Fruit fly (Drosophila melanogaster) whole organism, prepupa: ENCODE measurements around the gene CG43618.

Experiments
- Blimp-1 ChIP-seq: fragments of 200-800 bp; sonication (Bioruptor generic); optimal IDR thresholded peaks from 3 replicates; lab custom pipeline; 2017; ENCODE audit warnings: missing biosample characterization, missing genetic modification characterization, mild to moderate bottlenecking, moderate library complexity, missing genetic modification reagents
- CG16779 ChIP-seq: fragments of 200-800 bp; sonication (Bioruptor generic); optimal IDR thresholded peaks from 3 replicates; lab custom pipeline; 2017; ENCODE audit warnings: missing biosample characterization, mild to moderate bottlenecking, missing genetic modification characterization
- CG6276 ChIP-seq: fragments of 200-800 bp; sonication (Bioruptor generic); optimal IDR thresholded peaks from 2 replicates; lab custom pipeline; 2017; ENCODE audit warnings: missing biosample characterization, mild to moderate bottlenecking, missing genetic modification characterization
- Eip93F ChIP-seq: fragments of 200-800 bp; sonication (Bioruptor generic); optimal IDR thresholded peaks from 2 replicates; lab custom pipeline; 2016; ENCODE audit warnings: missing biosample characterization, mild to moderate bottlenecking, missing genetic modification characterization
- Sox102F ChIP-seq: fragments of 200-800 bp; sonication (Bioruptor generic); optimal IDR thresholded peaks from 2 replicates; lab custom pipeline; 2016; ENCODE audit warnings: missing biosample characterization, mild to moderate bottlenecking, missing genetic modification characterization
- achi ChIP-seq: fragments of 200-800 bp; sonication (Bioruptor generic); optimal IDR thresholded peaks from 3 replicates; lab custom pipeline; 2016; ENCODE audit warnings: missing biosample characterization, missing genetic modification characterization
- dac ChIP-seq: fragments of 200-800 bp; sonication (Bioruptor generic); optimal IDR thresholded peaks from 2 replicates; lab custom pipeline; 2017; ENCODE audit warnings: missing biosample characterization, mild to moderate bottlenecking, missing genetic modification characterization
- dsx ChIP-seq: fragments of 200-800 bp; optimal IDR thresholded peaks from 3 replicates; lab custom pipeline; 2019; ENCODE audit warnings: missing biosample characterization, mild to moderate bottlenecking, missing genetic modification characterization, moderate library complexity; ENCODE audit not compliant: poor library complexity, severe bottlenecking
- lz ChIP-seq: fragments of 200-800 bp; sonication (Bioruptor generic); optimal IDR thresholded peaks from 3 replicates; lab custom pipeline; 2016; ENCODE audit warnings: missing biosample characterization, missing genetic modification characterization

DNA sequence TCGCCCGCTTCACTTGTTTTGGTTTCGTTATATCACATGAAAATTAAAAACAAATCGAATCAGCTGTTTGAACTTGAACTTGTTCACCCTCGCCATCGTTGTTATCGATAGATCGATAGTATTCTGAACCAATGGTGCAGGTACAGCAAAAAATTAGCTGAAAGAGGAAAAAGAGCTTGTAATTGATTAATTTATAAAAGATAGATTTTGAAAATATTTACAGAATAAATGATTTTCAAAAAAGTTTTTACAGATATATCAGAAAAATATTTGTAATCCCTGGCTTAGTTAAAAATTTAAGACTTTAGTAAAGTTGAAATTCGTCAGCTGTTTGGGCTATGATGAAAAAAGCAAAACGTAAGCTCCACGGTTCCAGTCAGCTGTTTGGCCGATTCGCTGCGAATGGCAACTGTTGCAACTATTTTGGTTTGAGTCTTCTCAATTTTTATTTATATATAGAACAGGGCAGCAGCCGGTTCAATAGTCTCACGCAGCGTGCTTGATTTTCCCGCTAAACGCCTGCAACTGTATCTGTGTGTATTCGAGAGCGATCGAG, 16.0 kb upstream of the CG43618 start, which contains the start of the genes CG11035 and unc-45:
- TF ChIP-seq CG16779 (tag; lab: Kevin White, UChicago) (no peak), CG6276 (no peak), achi (GFP tag; lab: Kevin White, UChicago) (peak; percentile 26), dac (GFP tag; lab: Kevin White, UChicago) (no peak), lz (peak; percentile 28), dsx (peak; percentile 68), Eip93F (no peak), Blimp-1 (GFP tag; lab: Kevin White, UChicago) (no peak), Sox102F (GFP tag; lab: Kevin White, UChicago) (no peak)
